Fruit fly (Drosophila melanogaster): ENCODE data around the gene CG15760.

dm6 chrX:13629414-13629813 lies 40.1 kb upstream of the CG15760 start:
- no peak for TF ChIP-seq dsx (GFP tag; optimal IDR thresholded peaks at IDR 0.05; ENCODE audit: poor library complexity, severe bottlenecking)
- no peak for TF ChIP-seq CG1621 (tag; optimal IDR thresholded peaks at IDR 0.05)
- TF ChIP-seq Hr4 (GFP tag; optimal IDR thresholded peaks at IDR 0.05) = no peak
- no peak for TF ChIP-seq Met (GFP tag; optimal IDR thresholded peaks at IDR 0.05)
- TF ChIP-seq Eip93F (GFP tag; optimal IDR thresholded peaks at IDR 0.05) = no peak
- no peak for TF ChIP-seq Hr38 (GFP tag; optimal IDR thresholded peaks at IDR 0.05)
- no peak for TF ChIP-seq CG31627 (GFP tag; optimal IDR thresholded peaks at IDR 0.05)
- TF ChIP-seq CG34406 (GFP tag; optimal IDR thresholded peaks at IDR 0.05) = no peak
- no peak for TF ChIP-seq Sox102F (GFP tag; optimal IDR thresholded peaks at IDR 0.05)
- no peak for TF ChIP-seq Sox14 (GFP tag; optimal IDR thresholded peaks at IDR 0.05)
- TF ChIP-seq Blimp-1 (GFP tag; optimal IDR thresholded peaks at IDR 0.05) = no peak
- no peak for TF ChIP-seq CG6163 (GFP tag; IDR thresholded peaks at IDR 0.05)
- no peak for TF ChIP-seq eg (GFP tag; IDR thresholded peaks at IDR 0.05)
- no peak for TF ChIP-seq CG8319 (GFP tag; optimal IDR thresholded peaks at IDR 0.05)

All from whole organism, prepupa.